Fruit fly (Drosophila melanogaster) whole organism, wandering third instar larva: ENCODE measurements around the gene east.

Experiments
- Abd-B ChIP-seq: fragments of >200 bp; optimal IDR thresholded peaks from 2 replicates; lab custom pipeline; 2017; ENCODE audit warnings: missing biosample characterization, missing genetic modification characterization
- CG32264 ChIP-seq: fragments of 200-800 bp; sonication (Bioruptor generic); optimal IDR thresholded peaks from 2 replicates; lab custom pipeline; 2016; ENCODE audit warnings: missing biosample characterization, missing genetic modification characterization
- CG9705 ChIP-seq: fragments of 200-800 bp; sonication (Bioruptor generic); optimal IDR thresholded peaks from 2 replicates; lab custom pipeline; 2018; ENCODE audit warnings: missing biosample characterization, mild to moderate bottlenecking, missing genetic modification characterization
- CrebA ChIP-seq: fragments of 200-800 bp; sonication (Bioruptor generic); optimal IDR thresholded peaks from 2 replicates; lab custom pipeline; 2016; ENCODE audit warnings: missing biosample characterization, mild to moderate bottlenecking, missing genetic modification characterization, borderline replicate concordance
- Dfd ChIP-seq: fragments of >200 bp; optimal IDR thresholded peaks from 2 replicates; lab custom pipeline; 2017; ENCODE audit warnings: missing biosample characterization, missing genetic modification characterization
- Dif ChIP-seq: fragments of 200-275, 200-300 bp; sonication (Bioruptor generic); optimal IDR thresholded peaks from 2 replicates; lab custom pipeline; 2018; ENCODE audit warnings: missing biosample characterization, missing genetic modification characterization; ENCODE audit not compliant: partially characterized antibody
- GATAd ChIP-seq: sonication (Bioruptor generic); optimal IDR thresholded peaks from 2 replicates; lab custom pipeline; 2016; ENCODE audit warnings: missing biosample characterization, missing genetic modification characterization
- HLH106 ChIP-seq: fragments of 200-800 bp; optimal IDR thresholded peaks from 3 replicates; lab custom pipeline; 2019; ENCODE audit warnings: missing biosample characterization, mild to moderate bottlenecking, missing genetic modification characterization, moderate library complexity
- Hnf4 ChIP-seq: fragments of 200-800 bp; sonication (Bioruptor generic); optimal IDR thresholded peaks from 2 replicates; lab custom pipeline; 2016; ENCODE audit warnings: missing biosample characterization, mild to moderate bottlenecking, missing genetic modification characterization
- Hr78 ChIP-seq: fragments of >200 bp; optimal IDR thresholded peaks from 2 replicates; lab custom pipeline; 2017; ENCODE audit warnings: missing biosample characterization, missing genetic modification characterization
- Hr83 ChIP-seq: fragments of 200-300 bp; sonication (Bioruptor generic); optimal IDR thresholded peaks from 2 replicates; lab custom pipeline; 2016; ENCODE audit warnings: missing biosample characterization, mild to moderate bottlenecking, missing genetic modification characterization, moderate library complexity; ENCODE audit not compliant: poor library complexity, severe bottlenecking
- Jra ChIP-seq: sonication (Bioruptor generic); optimal IDR thresholded peaks from 2 replicates; lab custom pipeline; 2016; ENCODE audit warnings: missing biosample characterization, missing genetic modification characterization
- Mio ChIP-seq: sonication (Bioruptor generic); optimal IDR thresholded peaks from 2 replicates; lab custom pipeline; 2016; ENCODE audit warnings: missing biosample characterization, missing genetic modification characterization
- Myc ChIP-seq: fragments of >200 bp; optimal IDR thresholded peaks from 2 replicates; lab custom pipeline; 2017
- N ChIP-seq: fragments of >200 bp; optimal IDR thresholded peaks from 2 replicates; lab custom pipeline; 2018; ENCODE audit warnings: missing biosample characterization, missing external identifiers, missing genetic modification characterization
- OdsH ChIP-seq: fragments of 200-800 bp; sonication (Bioruptor generic); optimal IDR thresholded peaks from 2 replicates; lab custom pipeline; 2016; ENCODE audit warnings: missing biosample characterization, mild to moderate bottlenecking, missing genetic modification characterization
- Rel ChIP-seq, 2 experiments: fragments of 200-800 bp; sonication (Bioruptor generic) in 1 of 2; optimal IDR thresholded peaks; 2 replicates in 1 of 2; 3 replicates in 1 of 2; lab custom pipeline; 2016 to 2019; ENCODE audit warnings: mild to moderate bottlenecking in 2 of 2, missing biosample characterization in 2 of 2, missing genetic modification characterization in 2 of 2, moderate library complexity in 1 of 2
- Sp1 ChIP-seq: fragments of 200-800 bp; sonication (Bioruptor generic); optimal IDR thresholded peaks from 3 replicates; lab custom pipeline; 2019; ENCODE audit warnings: missing biosample characterization, mild to moderate bottlenecking, missing genetic modification characterization, moderate library complexity
- Vsx2 ChIP-seq: fragments of 200-300, 225-300 bp; sonication (Bioruptor generic); optimal IDR thresholded peaks from 2 replicates; lab custom pipeline; 2018; ENCODE audit warnings: missing biosample characterization, missing genetic modification characterization; ENCODE audit not compliant: partially characterized antibody
- br ChIP-seq: fragments of 200-800 bp; sonication (Bioruptor generic); optimal IDR thresholded peaks from 2 replicates; lab custom pipeline; 2016; ENCODE audit warnings: missing biosample characterization, missing genetic modification characterization
- brk ChIP-seq: fragments of 200-800 bp; sonication (Bioruptor generic); optimal IDR thresholded peaks from 2 replicates; lab custom pipeline; 2016; ENCODE audit warnings: missing biosample characterization, mild to moderate bottlenecking, missing genetic modification characterization
- dl ChIP-seq, 2 experiments: fragments of 175-275, 200-275 bp in 1 of 2; fragments of 200-275 bp in 1 of 2; sonication (Bioruptor generic); optimal IDR thresholded peaks; lab custom pipeline; 2018; ENCODE audit warnings: mild to moderate bottlenecking in 2 of 2, missing biosample characterization in 2 of 2, missing genetic modification characterization in 2 of 2, moderate library complexity in 2 of 2; ENCODE audit not compliant: partially characterized antibody in 2 of 2, insufficient read depth in 1 of 2
- dmrt93B ChIP-seq: fragments of 200-800 bp; sonication (Bioruptor generic); optimal IDR thresholded peaks from 2 replicates; lab custom pipeline; 2018; ENCODE audit warnings: missing biosample characterization, mild to moderate bottlenecking, missing genetic modification characterization
- dsf ChIP-seq: sonication (Bioruptor generic); optimal IDR thresholded peaks from 2 replicates; lab custom pipeline; 2016; ENCODE audit warnings: missing biosample characterization, missing genetic modification characterization, borderline replicate concordance
- ey ChIP-seq: fragments of 200-800 bp; sonication (Bioruptor generic); optimal IDR thresholded peaks from 2 replicates; lab custom pipeline; 2016; ENCODE audit warnings: missing biosample characterization, missing genetic modification characterization
- foxo ChIP-seq, 2 experiments: fragments of 200-800 bp; sonication (Bioruptor generic); optimal IDR thresholded peaks; 2 replicates in 1 of 2; 3 replicates in 1 of 2; lab custom pipeline; 2016 to 2017; ENCODE audit warnings: missing biosample characterization in 2 of 2, missing genetic modification characterization in 2 of 2
- fru ChIP-seq: fragments of 200-800 bp; sonication (Bioruptor generic); optimal IDR thresholded peaks from 3 replicates; lab custom pipeline; 2016; ENCODE audit warnings: missing biosample characterization, mild to moderate bottlenecking, missing genetic modification characterization
- h ChIP-seq: fragments of 200-800 bp; sonication (Bioruptor generic); optimal IDR thresholded peaks from 3 replicates; lab custom pipeline; 2016; ENCODE audit warnings: missing biosample characterization, mild to moderate bottlenecking, missing genetic modification characterization
- jim ChIP-seq: fragments of 175-275, 200-325 bp; sonication (Bioruptor generic); optimal IDR thresholded peaks from 2 replicates; lab custom pipeline; 2016; ENCODE audit warnings: missing biosample characterization, mild to moderate bottlenecking, missing genetic modification characterization
- lola ChIP-seq: fragments of >200 bp; optimal IDR thresholded peaks from 2 replicates; lab custom pipeline; 2017; ENCODE audit warnings: missing biosample characterization, missing genetic modification characterization
- pan ChIP-seq: fragments of >200 bp; optimal IDR thresholded peaks from 2 replicates; lab custom pipeline; 2017
- psq ChIP-seq: fragments of 200-800 bp; sonication (Bioruptor generic); optimal IDR thresholded peaks from 3 replicates; lab custom pipeline; 2017; ENCODE audit warnings: missing biosample characterization, mild to moderate bottlenecking, missing genetic modification characterization, moderate library complexity
- rgr ChIP-seq: fragments of 200-800 bp; sonication (Bioruptor generic); optimal IDR thresholded peaks from 3 replicates; lab custom pipeline; 2016; ENCODE audit warnings: missing biosample characterization, mild to moderate bottlenecking, missing genetic modification characterization
- sage ChIP-seq: fragments of 200-800 bp; sonication (Bioruptor generic); optimal IDR thresholded peaks from 2 replicates; lab custom pipeline; 2016; ENCODE audit warnings: missing biosample characterization, mild to moderate bottlenecking, missing genetic modification characterization
- sv ChIP-seq: fragments of 200-800 bp; sonication (Bioruptor generic); optimal IDR thresholded peaks from 3 replicates; lab custom pipeline; 2016; ENCODE audit warnings: missing biosample characterization, missing genetic modification characterization
- tai ChIP-seq: sonication (Bioruptor generic); optimal IDR thresholded peaks from 2 replicates; lab custom pipeline; 2016; ENCODE audit warnings: missing biosample characterization, missing genetic modification characterization
- usp ChIP-seq: fragments of >200 bp; optimal IDR thresholded peaks from 2 replicates; lab custom pipeline; 2017; ENCODE audit warnings: missing biosample characterization, missing genetic modification characterization
- woc ChIP-seq: sonication (Bioruptor generic); optimal IDR thresholded peaks from 2 replicates; lab custom pipeline; 2016; ENCODE audit warnings: missing biosample characterization, mild to moderate bottlenecking, missing genetic modification characterization

Gene east

DNA sequence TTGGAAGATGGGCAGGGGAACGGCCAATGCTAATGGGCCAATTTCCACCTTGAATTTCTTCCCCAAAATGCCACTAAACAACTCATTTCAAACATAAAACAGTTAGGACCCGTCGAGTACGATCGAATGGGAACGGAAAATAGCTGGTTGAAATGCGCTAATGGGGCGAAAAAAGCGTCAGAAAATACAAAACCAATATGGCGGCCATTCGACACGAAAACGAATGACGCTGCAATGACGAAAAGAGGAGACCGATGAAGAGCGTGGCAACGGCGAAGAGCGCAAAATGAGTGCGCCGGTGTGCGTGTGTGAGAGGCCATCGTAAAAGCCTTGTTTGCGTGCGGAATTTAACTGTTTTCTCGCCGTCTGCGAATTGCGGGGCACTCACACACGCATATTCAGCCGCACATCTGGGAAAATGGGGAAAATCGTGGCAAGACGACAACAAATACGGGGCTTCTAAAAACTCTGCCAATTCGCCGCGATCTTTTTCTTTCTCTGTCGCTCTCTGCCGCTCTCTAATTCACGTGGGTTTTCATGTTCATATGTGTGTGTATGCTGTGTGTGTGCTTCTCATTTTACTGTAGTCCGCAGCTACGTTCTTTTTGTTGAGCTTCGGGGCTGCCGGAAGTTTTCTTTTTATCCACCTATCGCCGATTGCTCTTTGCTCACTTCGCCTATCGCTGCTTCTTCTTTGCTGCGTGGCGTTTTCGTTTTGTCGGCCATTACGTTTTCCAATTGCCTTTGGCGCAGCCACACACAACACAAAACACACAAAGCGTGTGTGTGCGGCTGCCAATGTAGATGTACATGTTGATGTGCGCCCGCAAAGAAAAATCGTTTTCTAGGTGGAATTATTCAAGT, at the start of gene east:
east (plus strand) TSS at position 851 of the 864 bp plus-strand sequence.
- TF ChIP-seq br (GFP tag; lab: Kevin White, UChicago): no peak
- TF ChIP-seq usp (GFP tag; lab: Kevin White, UChicago): no peak
- peak; percentile 36 for TF ChIP-seq Sp1 (GFP tag; lab: Kevin White, UChicago)
- peak; percentile 92 for TF ChIP-seq psq
- no peak for TF ChIP-seq lola (GFP tag; lab: Kevin White, UChicago)
- TF ChIP-seq, all 38 proteins: peak for 2

DNA sequence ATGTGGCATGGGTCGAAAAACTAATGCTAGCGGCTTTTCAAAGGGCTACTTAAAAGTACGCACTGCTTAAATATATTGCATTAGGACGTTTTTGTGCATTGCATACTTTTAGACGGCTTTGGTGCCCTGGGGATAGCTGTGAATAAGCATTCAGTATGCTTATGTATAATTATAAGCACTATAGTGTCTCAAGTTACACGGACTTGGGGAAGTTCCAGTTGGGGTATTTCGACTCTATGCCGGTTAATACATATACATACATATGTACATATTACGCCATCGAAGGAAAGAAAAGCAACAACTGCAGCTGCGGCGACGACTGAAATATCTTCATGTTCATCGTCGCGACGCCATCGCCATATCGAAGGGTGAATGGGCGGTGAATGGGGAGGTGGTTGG, 47.5 kb upstream of the east start:
- TF ChIP-seq Myc (peak; percentile 19), fru (GFP tag; lab: Kevin White, UChicago) (no peak), tai (GFP tag; lab: Kevin White, UChicago) (no peak), Abd-B (GFP tag; lab: Kevin White, UChicago) (no peak), brk (no peak)

DNA sequence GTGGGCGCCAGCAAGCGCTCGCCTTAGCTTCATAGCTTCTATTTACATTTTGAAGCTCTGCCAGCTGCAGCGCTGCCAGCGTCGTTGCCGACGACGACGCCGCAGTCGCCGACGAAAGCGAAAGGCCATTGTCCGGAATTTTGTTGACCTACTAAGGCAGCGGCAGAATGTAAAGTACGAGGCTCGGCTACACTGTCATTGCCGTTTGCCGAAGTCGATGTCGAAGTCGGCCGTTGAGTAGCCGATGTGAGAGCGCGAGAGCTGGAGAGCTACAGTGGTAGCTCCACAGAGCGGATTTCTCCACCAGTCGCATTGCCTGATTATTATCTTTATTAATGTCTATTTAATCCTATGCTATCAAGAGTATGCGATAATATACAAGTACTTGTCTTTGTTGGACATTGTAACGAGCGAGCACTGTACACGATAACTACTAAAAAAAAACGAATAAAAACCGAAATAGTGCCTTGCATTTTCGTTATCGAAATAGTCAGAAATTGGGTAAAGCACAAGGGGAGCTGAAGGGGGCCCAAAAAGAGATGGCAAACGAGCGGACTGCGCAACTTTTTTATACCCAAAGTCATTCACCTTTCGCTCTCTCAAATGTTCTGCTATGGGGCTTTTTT, 47.0 kb upstream of the east start:
- TF ChIP-seq GATAd (GFP tag; lab: Kevin White, UChicago) (no peak), Sp1 (GFP tag; lab: Kevin White, UChicago) (peak; percentile 65), Dfd (GFP tag; lab: Kevin White, UChicago) (no peak), foxo (GFP tag; optimal IDR thresholded peaks at IDR 0.05; lab: Kevin White, UChicago) (peak in 1 of 2 experiments; percentile 83), Hr78 (GFP tag; lab: Kevin White, UChicago) (no peak), pan (lab: Kevin White, UChicago) (no peak), br (GFP tag; lab: Kevin White, UChicago) (peak; percentile 75), dmrt93B (peak; percentile 42), dl (GFP tag; optimal IDR thresholded peaks at IDR 0.05; lab: Kevin White, UChicago; ENCODE audit: insufficient read depth in 1 of 2, partially characterized antibody in 2 of 2) (no peak), h (GFP tag; lab: Kevin White, UChicago) (peak; percentile 82), Myc (no peak), usp (GFP tag; lab: Kevin White, UChicago) (no peak), Mio (GFP tag; lab: Kevin White, UChicago) (no peak), CrebA (GFP tag; lab: Kevin White, UChicago) (no peak), tai (GFP tag; lab: Kevin White, UChicago) (peak; percentile 67), HLH106 (tag; lab: Kevin White, UChicago) (peak; percentile 68), rgr (GFP tag; lab: Kevin White, UChicago) (peak; percentile 76), dsf (GFP tag; lab: Kevin White, UChicago) (no peak), jim (no peak), Hnf4 (peak; percentile 74), sv (GFP tag; lab: Kevin White, UChicago) (peak; percentile 74), sage (GFP tag; lab: Kevin White, UChicago) (peak; percentile 60), fru (GFP tag; lab: Kevin White, UChicago) (peak; percentile 86), Vsx2 (GFP tag; lab: Kevin White, UChicago) (no peak), CG32264 (GFP tag; lab: Kevin White, UChicago) (peak; percentile 37), Abd-B (GFP tag; lab: Kevin White, UChicago) (no peak), brk (peak; percentile 15), woc (GFP tag; lab: Kevin White, UChicago) (peak; percentile 63), CG9705 (GFP tag; lab: Kevin White, UChicago) (peak; percentile 26), Jra (GFP tag; lab: Kevin White, UChicago) (peak; percentile 56), Dif (no peak), OdsH (GFP tag; lab: Kevin White, UChicago) (peak; percentile 73), N (no peak), psq (peak; percentile 75), ey (GFP tag; lab: Kevin White, UChicago) (peak; percentile 84), Rel (GFP tag; optimal IDR thresholded peaks at IDR 0.05; lab: Kevin White, UChicago) (no peak), Rel (tag; optimal IDR thresholded peaks at IDR 0.05; lab: Kevin White, UChicago) (peak; percentile 40), lola (GFP tag; lab: Kevin White, UChicago) (no peak), Hr83 (GFP tag; lab: Kevin White, UChicago) (peak; percentile 7)
